Worm (Caenorhabditis elegans) whole organism, early embryonic: ENCODE results near the gene D1005.2.

ENCODE experiments used
- B0310.2 ChIP-seq: sonication (generic microtip); optimal IDR thresholded peaks from 2 replicates; lab custom pipeline; 2016; ENCODE audit warnings: mild to moderate bottlenecking, missing genetic modification characterization, missing compliant biosample characterization
- F13C5.2 ChIP-seq: sonication (generic microtip); optimal IDR thresholded peaks from 2 replicates; lab custom pipeline; 2017; ENCODE audit warnings: mild to moderate bottlenecking, missing genetic modification characterization, inconsistent platforms, missing compliant biosample characterization
- aly-1 ChIP-seq: sonication (generic microtip); optimal IDR thresholded peaks from 2 replicates; lab custom pipeline; 2016; ENCODE audit warnings: missing genetic modification characterization, missing compliant biosample characterization
- ama-1 ChIP-seq: fragments of 150-350 bp; optimal IDR thresholded peaks from 2 replicates; lab custom pipeline; 2014
- ceh-13 ChIP-seq: fragments of 200-800 bp; sonication (Bioruptor generic); optimal IDR thresholded peaks from 2 replicates; lab custom pipeline; 2018; ENCODE audit warnings: mild to moderate bottlenecking, missing genetic modification characterization, missing compliant biosample characterization
- ceh-36 ChIP-seq: sonication (generic microtip); optimal IDR thresholded peaks from 2 replicates; lab custom pipeline; 2016; ENCODE audit warnings: missing genetic modification characterization, inconsistent platforms, missing compliant biosample characterization
- ets-7 ChIP-seq: sonication (generic microtip); optimal IDR thresholded peaks from 2 replicates; lab custom pipeline; 2016; ENCODE audit warnings: missing genotype, missing genetic modification characterization, missing compliant biosample characterization
- flt-1 ChIP-seq: fragments of 200-800 bp; sonication (Bioruptor generic); IDR thresholded peaks from 2 replicates; pipeline ENCODE4 v1.3.6; 2022; ENCODE audit warnings: missing genetic modification characterization, missing compliant biosample characterization
- hmbx-1 ChIP-seq: sonication (generic microtip); optimal IDR thresholded peaks from 2 replicates; lab custom pipeline; 2016; ENCODE audit warnings: mild to moderate bottlenecking, missing genetic modification characterization, missing compliant biosample characterization
- hmg-4 ChIP-seq: fragments of 200-800 bp; sonication (Bioruptor generic); optimal IDR thresholded peaks from 2 replicates; lab custom pipeline; 2018; ENCODE audit warnings: mild to moderate bottlenecking, missing genetic modification characterization, missing compliant biosample characterization
- hnd-1 ChIP-seq: sonication (generic microtip); optimal IDR thresholded peaks from 2 replicates; lab custom pipeline; 2016; ENCODE audit warnings: missing genetic modification characterization, missing compliant biosample characterization
- pes-1 ChIP-seq: fragments of 200-800 bp; sonication (Bioruptor generic); IDR thresholded peaks from 2 replicates; pipeline ENCODE4 v1.3.6; 2022; ENCODE audit warnings: missing genetic modification reagents, missing genetic modification characterization, missing compliant biosample characterization
- scrt-1 ChIP-seq: fragments of 200-800 bp; sonication (Bioruptor generic); IDR thresholded peaks from 2 replicates; pipeline ENCODE4 v1.3.6; 2022; ENCODE audit warnings: missing genetic modification characterization, missing compliant biosample characterization
- sea-1 ChIP-seq: fragments of 200-800 bp; sonication (Bioruptor generic); conservative IDR thresholded peaks from 2 replicates; pipeline ENCODE4 v1.3.6; 2022; ENCODE audit warnings: missing genetic modification characterization, missing compliant biosample characterization
- tbx-11 ChIP-seq: fragments of 200-800 bp; sonication (Bioruptor generic); IDR thresholded peaks from 2 replicates; pipeline ENCODE4 v1.3.6; 2022; ENCODE audit warnings: missing genetic modification characterization, missing compliant biosample characterization
- tbx-37 ChIP-seq: fragments of 200-800 bp; sonication (Bioruptor generic); conservative IDR thresholded peaks from 2 replicates; pipeline ENCODE4 v1.3.6; 2022; ENCODE audit warnings: missing genetic modification reagents, missing genetic modification characterization, missing compliant biosample characterization
- tra-4 ChIP-seq: sonication (generic microtip); optimal IDR thresholded peaks from 2 replicates; lab custom pipeline; 2017; ENCODE audit warnings: missing genetic modification characterization, missing compliant biosample characterization

D1005.2 gene

DNA sequence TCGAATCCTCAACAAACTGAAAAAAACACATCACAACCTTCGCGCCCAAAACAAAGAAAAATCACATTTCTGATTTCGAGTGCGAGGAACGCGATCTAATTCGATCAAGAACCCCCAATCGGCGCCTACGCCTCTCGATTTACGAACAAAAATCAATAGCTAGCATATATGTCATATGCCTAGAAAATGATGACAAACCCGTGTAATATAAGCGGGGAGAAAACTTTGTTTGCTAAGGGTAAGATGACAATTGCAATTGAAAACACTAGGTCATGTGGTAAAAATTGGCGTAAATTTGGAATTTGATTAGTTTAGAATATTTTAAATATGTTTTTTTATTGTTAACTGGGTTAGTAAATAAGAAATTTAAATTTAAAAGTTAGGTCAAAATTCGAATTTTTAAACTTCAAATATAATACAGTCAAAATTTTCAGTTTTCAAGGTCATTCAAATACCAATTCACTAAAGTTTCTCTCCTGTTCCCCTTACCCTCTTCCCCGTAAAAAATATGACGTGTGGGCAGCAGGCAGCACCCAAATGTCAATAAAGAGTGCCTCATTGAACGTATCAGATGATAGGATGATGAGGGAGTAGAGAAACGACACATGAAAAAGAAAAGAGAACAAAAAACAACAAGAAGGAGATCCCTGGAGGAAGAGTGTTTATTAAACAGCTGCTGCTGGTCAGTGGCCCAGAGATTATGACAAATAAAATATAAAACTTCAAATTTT is 2.3 kb upstream of the D1005.2 start:
- TF ChIP-seq pes-1 (no peak), tbx-37 (no peak), flt-1 (no peak), ceh-13 (GFP tag; lab: Kevin White, UChicago) (no peak), ama-1 (lab: Kevin White, UChicago) (no peak), ceh-36 (tag; lab: Kevin White, UChicago) (no peak), tra-4 (tag; lab: Kevin White, UChicago) (no peak), F13C5.2 (tag; lab: Kevin White, UChicago) (no peak), tbx-11 (GFP tag; lab: Robert Waterston, UW) (no peak), aly-1 (tag; lab: Kevin White, UChicago) (no peak), ets-7 (tag; lab: Kevin White, UChicago) (no peak), hmbx-1 (tag; lab: Kevin White, UChicago) (no peak), B0310.2 (tag; lab: Kevin White, UChicago) (no peak), scrt-1 (GFP tag; lab: Robert Waterston, UW) (no peak), hnd-1 (no peak), hmg-4 (no peak), sea-1 (GFP tag; lab: Robert Waterston, UW) (no peak)

DNA sequence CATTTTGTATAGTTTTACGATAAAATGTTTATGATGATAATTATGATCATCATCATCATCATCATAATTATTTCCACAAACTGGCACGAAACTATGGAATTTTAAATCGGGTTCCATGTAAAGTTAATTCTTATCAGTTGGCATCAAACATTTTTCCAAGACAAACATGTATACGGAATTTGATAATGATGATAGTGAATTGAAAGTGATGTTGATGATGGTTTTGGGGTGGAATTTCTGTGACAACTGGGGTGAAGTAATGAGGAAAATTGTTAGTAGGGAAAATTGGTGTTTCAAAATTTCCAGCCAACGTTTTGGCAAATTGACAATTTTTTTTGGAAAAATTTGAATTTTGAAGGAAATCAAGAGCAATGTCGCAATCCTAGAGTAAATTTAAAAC is 934 bp downstream of the D1005.2 start:
- TF ChIP-seq tbx-37 (no peak), hmg-4 (no peak), tbx-11 (GFP tag; lab: Robert Waterston, UW) (no peak), sea-1 (GFP tag; lab: Robert Waterston, UW) (no peak), B0310.2 (tag; lab: Kevin White, UChicago) (no peak), pes-1 (no peak), ceh-13 (GFP tag; lab: Kevin White, UChicago) (no peak), aly-1 (tag; lab: Kevin White, UChicago) (no peak), ama-1 (lab: Kevin White, UChicago) (no peak), tra-4 (tag; lab: Kevin White, UChicago) (no peak), ceh-36 (tag; lab: Kevin White, UChicago) (no peak), ets-7 (tag; lab: Kevin White, UChicago) (no peak), flt-1 (no peak)

DNA sequence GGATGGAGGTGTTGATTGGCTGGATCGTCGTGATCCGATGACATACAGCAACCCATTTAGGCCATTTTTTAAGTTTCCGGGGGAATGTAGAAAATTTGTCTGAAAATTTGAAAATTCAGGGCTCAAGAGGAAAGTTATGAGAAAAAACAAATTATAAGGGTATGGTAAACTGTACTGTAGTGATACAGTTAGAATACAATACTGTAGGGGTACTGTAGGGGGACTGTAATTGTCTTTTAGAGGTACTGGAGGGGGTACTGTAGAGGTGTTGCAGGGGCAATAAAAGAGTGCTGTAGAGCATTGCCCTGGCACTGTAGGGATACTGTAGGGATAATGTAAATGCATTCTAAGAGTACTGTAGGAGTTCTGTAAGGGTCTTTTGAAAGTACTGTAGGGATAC is 5.9 kb downstream of the D1005.2 start, which contains the start of gene D1005.6:
D1005.6 (minus strand) TSS at position 101 of the 400 bp plus-strand sequence.
- TF ChIP-seq B0310.2 (tag; lab: Kevin White, UChicago) (no peak), tra-4 (tag; lab: Kevin White, UChicago) (no peak), ceh-13 (GFP tag; lab: Kevin White, UChicago) (no peak), hnd-1 (no peak), pes-1 (no peak), hmg-4 (no peak), F13C5.2 (tag; lab: Kevin White, UChicago) (no peak), ets-7 (tag; lab: Kevin White, UChicago) (no peak), flt-1 (no peak), sea-1 (GFP tag; lab: Robert Waterston, UW) (no peak), hmbx-1 (tag; lab: Kevin White, UChicago) (no peak), tbx-11 (GFP tag; lab: Robert Waterston, UW) (no peak)

ce11 chrX:1468057-1468456 is 9.2 kb downstream of the D1005.2 start:
- no peak for TF ChIP-seq tbx-37
- no peak for TF ChIP-seq flt-1
- TF ChIP-seq pes-1, result no peak
- TF ChIP-seq sea-1 (GFP tag; lab: Robert Waterston, UW), result no peak
- no peak for TF ChIP-seq ceh-36 (tag; lab: Kevin White, UChicago)
- no peak for TF ChIP-seq B0310.2 (tag; lab: Kevin White, UChicago)
- no peak for TF ChIP-seq hmbx-1 (tag; lab: Kevin White, UChicago)
- TF ChIP-seq hnd-1, result no peak
- no peak for TF ChIP-seq ets-7 (tag; lab: Kevin White, UChicago)
- TF ChIP-seq tbx-11 (GFP tag; lab: Robert Waterston, UW), result no peak
- no peak for TF ChIP-seq aly-1 (tag; lab: Kevin White, UChicago)

ce11 chrX:1471232-1471631 is 12.4 kb downstream of the D1005.2 start:
- no peak for TF ChIP-seq tbx-37
- TF ChIP-seq ets-7 (tag; lab: Kevin White, UChicago), result no peak
- TF ChIP-seq aly-1 (tag; lab: Kevin White, UChicago), result no peak
- no peak for TF ChIP-seq hmg-4
- no peak for TF ChIP-seq tra-4 (tag; lab: Kevin White, UChicago)
- no peak for TF ChIP-seq hnd-1
- no peak for TF ChIP-seq tbx-11 (GFP tag; lab: Robert Waterston, UW)
- no peak for TF ChIP-seq ama-1 (lab: Kevin White, UChicago)
- TF ChIP-seq ceh-13 (GFP tag; lab: Kevin White, UChicago), result no peak
- TF ChIP-seq pes-1, result no peak
- no peak for TF ChIP-seq B0310.2 (tag; lab: Kevin White, UChicago)
- no peak for TF ChIP-seq scrt-1 (GFP tag; lab: Robert Waterston, UW)
- no peak for TF ChIP-seq hmbx-1 (tag; lab: Kevin White, UChicago)
- TF ChIP-seq flt-1, result no peak
- TF ChIP-seq ceh-36 (tag; lab: Kevin White, UChicago), result no peak
- no peak for TF ChIP-seq F13C5.2 (tag; lab: Kevin White, UChicago)
- TF ChIP-seq sea-1 (GFP tag; lab: Robert Waterston, UW), result no peak

- TF ChIP-seq tbx-11 (GFP tag; lab: Robert Waterston, UW), result no peak
- no peak for TF ChIP-seq ceh-13 (GFP tag; lab: Kevin White, UChicago)
- TF ChIP-seq hnd-1, result no peak
- TF ChIP-seq scrt-1 (GFP tag; lab: Robert Waterston, UW), result no peak
- no peak for TF ChIP-seq ceh-36 (tag; lab: Kevin White, UChicago)
- TF ChIP-seq hmbx-1 (tag; lab: Kevin White, UChicago), result no peak
- no peak for TF ChIP-seq tbx-37
- no peak for TF ChIP-seq sea-1 (GFP tag; lab: Robert Waterston, UW)
- no peak for TF ChIP-seq B0310.2 (tag; lab: Kevin White, UChicago)
- no peak for TF ChIP-seq ama-1 (lab: Kevin White, UChicago)
- TF ChIP-seq hmg-4, result no peak
- no peak for TF ChIP-seq tra-4 (tag; lab: Kevin White, UChicago)
- TF ChIP-seq F13C5.2 (tag; lab: Kevin White, UChicago), result no peak
- no peak for TF ChIP-seq flt-1
- no peak for TF ChIP-seq pes-1
- TF ChIP-seq ets-7 (tag; lab: Kevin White, UChicago), result no peak
- TF ChIP-seq aly-1 (tag; lab: Kevin White, UChicago), result no peak
Observed at ce11 chrX:1472880-1473279, 14.1 kb downstream of the D1005.2 start, which contains the start of gene D1005.5. Gene D1005.5 (minus strand): TSS chrX:1472980.
